Fruit fly (Drosophila melanogaster): ENCODE measurements around the gene CG33229.

CG33229 gene

DNA sequence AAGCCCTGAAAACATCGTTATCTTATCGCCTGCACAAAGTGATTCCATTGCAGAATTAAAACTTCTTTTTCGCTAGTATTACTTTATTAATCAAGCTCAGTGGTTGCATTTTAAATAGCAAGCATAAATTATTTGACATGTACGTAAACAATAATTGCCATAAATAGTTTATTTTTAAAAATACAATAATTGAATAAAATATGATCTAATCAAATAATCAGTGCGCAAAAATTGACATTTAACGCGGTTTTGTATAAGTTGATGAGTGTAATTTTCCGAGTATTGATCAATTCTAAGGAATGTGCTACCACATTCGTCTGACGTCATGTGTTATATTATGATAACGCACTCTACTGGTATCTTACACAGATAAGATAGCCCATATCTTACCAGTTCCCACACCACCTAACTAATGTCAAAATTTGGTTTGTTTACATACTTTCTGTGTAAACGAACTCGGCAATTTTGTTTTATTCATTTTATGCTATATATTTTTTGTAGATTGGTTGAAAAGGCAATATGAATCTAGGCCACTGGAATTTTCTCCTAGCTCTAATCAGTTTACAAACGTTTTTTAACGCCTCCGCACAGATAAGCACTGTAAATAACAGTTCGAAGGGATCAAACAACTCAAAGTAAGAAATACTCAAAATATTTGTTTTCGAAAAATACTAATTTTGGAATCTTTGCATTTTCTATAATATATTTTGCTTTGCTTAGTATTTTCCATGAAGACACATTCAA is 24.0 kb downstream of the CG33229 start, which contains the start of gene mthl14:
mthl14 (plus strand) TSS at position 10 of the 744 bp plus-strand sequence.
- peak; percentile 79 for TF ChIP-seq fkh (GFP tag; optimal IDR thresholded peaks at IDR 0.05)
- TF ChIP-seq fd59A (GFP tag; optimal IDR thresholded peaks at IDR 0.05) = no peak

DNA sequence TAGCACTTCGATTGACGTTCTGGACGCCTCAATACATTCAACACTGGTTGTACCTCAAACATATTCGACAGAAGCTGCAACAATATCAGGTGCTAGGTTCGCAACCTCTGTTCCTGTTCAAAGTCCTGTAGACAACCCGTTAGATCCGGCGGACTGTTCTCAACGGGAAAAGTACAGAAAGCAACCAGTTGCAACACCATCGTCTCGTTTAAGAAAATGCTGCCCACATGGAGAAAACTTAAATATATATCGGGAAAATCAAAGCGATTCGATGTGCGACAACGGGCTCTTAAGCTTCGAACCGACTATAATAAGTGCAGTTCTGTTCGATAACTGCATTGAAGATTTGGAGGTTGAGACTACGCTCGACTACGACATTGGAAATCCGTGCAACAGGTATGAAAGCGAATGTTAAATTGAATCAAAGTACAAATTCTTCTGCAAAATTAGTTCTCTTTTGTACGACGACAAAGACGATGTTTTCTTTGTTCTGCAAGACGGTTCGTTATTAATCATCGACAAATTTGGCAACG is 24.6 kb downstream of the CG33229 start:
- TF ChIP-seq Eip93F (GFP tag; optimal IDR thresholded peaks at IDR 0.05) = no peak
- TF ChIP-seq CG11294 (GFP tag; IDR thresholded peaks at IDR 0.05) = no peak
- no peak for TF ChIP-seq Hr4 (GFP tag; optimal IDR thresholded peaks at IDR 0.05)
- no peak for TF ChIP-seq lz (GFP tag; optimal IDR thresholded peaks at IDR 0.05)
- TF ChIP-seq Eip75B (GFP tag; optimal IDR thresholded peaks at IDR 0.05) = no peak
- TF ChIP-seq CG34406 (GFP tag; optimal IDR thresholded peaks at IDR 0.05) = no peak
- TF ChIP-seq Lpt (GFP tag; optimal IDR thresholded peaks at IDR 0.05) = no peak
- no peak for TF ChIP-seq achi (GFP tag; optimal IDR thresholded peaks at IDR 0.05)
- no peak for TF ChIP-seq CG10631 (GFP tag; optimal IDR thresholded peaks at IDR 0.05)
- TF ChIP-seq CG8119 (GFP tag; IDR thresholded peaks at IDR 0.05) = no peak
- no peak for TF ChIP-seq Hr38 (GFP tag; optimal IDR thresholded peaks at IDR 0.05)
- TF ChIP-seq CG11762 (GFP tag; optimal IDR thresholded peaks at IDR 0.05; ENCODE audit: insufficient read depth) = no peak
- TF ChIP-seq CG8632 (GFP tag; optimal IDR thresholded peaks at IDR 0.05) = no peak
- TF ChIP-seq Ets21C (GFP tag; optimal IDR thresholded peaks at IDR 0.05) = no peak
- no peak for TF ChIP-seq fd59A (GFP tag; optimal IDR thresholded peaks at IDR 0.05)
- TF ChIP-seq CG6276 (GFP tag; optimal IDR thresholded peaks at IDR 0.05) = no peak
- TF ChIP-seq OdsH (GFP tag; optimal IDR thresholded peaks at IDR 0.05) = no peak
- TF ChIP-seq CG6792 (GFP tag; optimal IDR thresholded peaks at IDR 0.05) = no peak

DNA sequence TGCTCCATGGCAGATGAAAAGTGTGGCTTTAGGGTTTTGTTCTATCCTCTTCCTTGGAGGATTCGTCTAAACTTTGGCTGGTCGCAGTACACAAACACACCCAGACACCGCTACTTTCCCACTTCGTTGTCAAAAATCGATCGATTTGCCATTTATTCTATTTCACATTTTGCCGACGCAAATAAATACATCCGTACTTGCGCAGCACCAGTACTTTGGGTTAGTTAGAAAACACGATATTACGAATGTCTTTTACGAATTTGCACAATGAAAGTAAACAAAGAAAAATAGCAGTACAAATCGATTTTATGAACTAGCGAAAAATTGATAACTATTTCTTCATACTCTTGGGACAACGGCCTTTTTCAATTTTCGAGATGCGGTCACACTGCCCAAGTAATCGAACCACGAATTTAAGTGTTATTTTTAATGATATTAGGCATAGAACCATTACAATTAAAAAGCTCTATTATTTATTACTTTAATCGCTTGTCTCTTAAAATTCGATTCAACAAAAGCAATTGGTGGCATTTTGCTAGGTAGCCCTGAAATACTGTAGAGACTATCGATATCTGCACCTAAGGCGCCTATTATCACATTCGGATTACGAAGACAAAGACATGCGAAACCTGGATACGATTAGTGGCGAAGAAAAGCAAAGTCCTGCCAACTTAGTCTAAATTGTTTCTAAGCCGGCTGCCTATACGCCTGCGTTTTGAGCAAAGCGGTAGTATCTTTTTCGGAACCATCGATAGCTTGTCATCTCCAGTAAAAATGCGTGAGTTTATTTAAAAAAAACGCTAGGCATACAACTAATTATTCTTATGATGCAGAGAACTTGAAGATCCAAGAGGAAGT is 34.2 kb downstream of the CG33229 start, which contains the start of the genes DIP2 and wac:
DIP2 (minus strand) TSS at position 337 of the 858 bp plus-strand sequence.
wac (plus strand) TSS at position 559 of the 858 bp plus-strand sequence.
- TF ChIP-seq Met (GFP tag; optimal IDR thresholded peaks at IDR 0.05) (no peak), dac (GFP tag; optimal IDR thresholded peaks at IDR 0.05) (no peak), eg (GFP tag; IDR thresholded peaks at IDR 0.05) (no peak), CG8319 (GFP tag; optimal IDR thresholded peaks at IDR 0.05) (peak; percentile 24), Sox15 (GFP tag; optimal IDR thresholded peaks at IDR 0.05) (peak; percentile 38), salr (GFP tag; optimal IDR thresholded peaks at IDR 0.05) (no peak), esn (GFP tag; optimal IDR thresholded peaks at IDR 0.05) (peak; percentile 78), dsx (GFP tag; optimal IDR thresholded peaks at IDR 0.05; ENCODE audit: poor library complexity, severe bottlenecking) (no peak), cyc (GFP tag; optimal IDR thresholded peaks at IDR 0.05) (peak; percentile 64), CG6276 (GFP tag; optimal IDR thresholded peaks at IDR 0.05) (no peak), ss (GFP tag; optimal IDR thresholded peaks at IDR 0.05) (no peak), Lpt (GFP tag; optimal IDR thresholded peaks at IDR 0.05) (no peak), Ets96B (tag; optimal IDR thresholded peaks at IDR 0.05) (no peak), CG34406 (GFP tag; optimal IDR thresholded peaks at IDR 0.05) (no peak), CG3919 (GFP tag; optimal IDR thresholded peaks at IDR 0.05) (no peak), Gug (GFP tag; IDR thresholded peaks at IDR 0.05) (no peak), CG10631 (GFP tag; optimal IDR thresholded peaks at IDR 0.05) (peak; percentile 72), Eip75B (GFP tag; optimal IDR thresholded peaks at IDR 0.05) (no peak), CG9139 (GFP tag; optimal IDR thresholded peaks at IDR 0.05) (no peak), svp (GFP tag) (no peak), CG1621 (tag; optimal IDR thresholded peaks at IDR 0.05) (no peak), spab (GFP tag; optimal IDR thresholded peaks at IDR 0.05) (no peak), vri (GFP tag; optimal IDR thresholded peaks at IDR 0.05) (peak; percentile 78), Smox (GFP tag; optimal IDR thresholded peaks at IDR 0.05) (no peak), CG8119 (GFP tag; IDR thresholded peaks at IDR 0.05) (no peak), CG3032 (tag; optimal IDR thresholded peaks at IDR 0.05) (peak; percentile 41), CG7368 (GFP tag; optimal IDR thresholded peaks at IDR 0.05) (peak; percentile 60), Hr38 (GFP tag; optimal IDR thresholded peaks at IDR 0.05) (no peak), CG11294 (GFP tag; IDR thresholded peaks at IDR 0.05) (no peak), CG32006 (GFP tag; optimal IDR thresholded peaks at IDR 0.05) (no peak), CG6792 (GFP tag; optimal IDR thresholded peaks at IDR 0.05) (no peak), Blimp-1 (GFP tag; optimal IDR thresholded peaks at IDR 0.05) (no peak), Eip78C (GFP tag) (no peak), Eip93F (GFP tag; optimal IDR thresholded peaks at IDR 0.05) (peak; percentile 43), CG11762 (GFP tag; optimal IDR thresholded peaks at IDR 0.05; ENCODE audit: insufficient read depth) (peak; percentile 28)
